Fruit fly (Drosophila melanogaster) S2 (cell line): ENCODE data around the gene CycA.

Experiments used
- CG8478 ChIP-seq: fragments of >200 bp; optimal IDR thresholded peaks from 2 replicates; lab custom pipeline; 2018
- CTCF ChIP-seq, 2 experiments: fragments of >200 bp; optimal IDR thresholded peaks; 2 replicates each; lab custom pipeline; 2018

CycA gene

DNA sequence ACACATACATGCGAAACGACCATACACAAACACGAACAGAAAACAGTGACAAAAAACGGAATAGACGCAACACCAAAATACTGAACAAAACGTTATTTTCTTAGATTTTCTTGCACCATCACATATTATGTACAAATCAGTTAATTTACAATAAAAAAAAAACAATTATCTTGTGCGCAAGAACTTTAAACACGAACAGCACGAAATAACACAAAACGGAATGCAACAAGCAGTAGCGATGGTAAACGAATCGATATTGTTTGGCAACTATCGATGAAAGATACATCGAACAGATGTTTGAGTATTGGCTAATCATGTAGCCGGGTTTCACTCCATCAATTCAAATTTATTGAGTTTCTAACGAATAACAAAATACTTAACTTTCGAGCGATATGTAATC lies 43.6 kb downstream of the CycA start, which contains the start of gene Pi3K68D:
TSS of gene Pi3K68D (minus strand) at position 241 of the 400 bp plus-strand sequence.
- TF ChIP-seq CG8478 (no peak), CTCF (optimal IDR thresholded peaks at IDR 0.05; lab: Kevin White, UChicago) (peak; percentile 43 to 67)

DNA sequence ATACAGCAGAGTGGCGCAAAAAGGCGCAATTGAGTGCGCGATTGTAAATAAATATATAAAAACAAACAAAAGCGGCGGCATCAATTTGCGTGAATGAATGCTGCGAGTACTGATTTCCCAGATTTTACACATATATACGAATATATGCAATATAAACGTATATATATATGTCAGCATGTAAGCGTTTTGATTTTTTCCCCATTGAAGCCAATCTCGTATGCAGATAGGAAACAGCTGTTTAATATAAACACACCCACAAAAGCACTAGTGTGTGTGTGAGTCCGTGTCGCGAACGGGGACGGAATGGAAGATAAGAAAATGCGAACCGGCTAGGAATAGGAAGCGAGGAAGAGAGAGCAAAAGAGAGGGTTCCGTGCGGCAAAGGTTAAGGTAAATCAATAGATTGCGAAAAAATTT lies 44.4 kb downstream of the CycA start:
- TF ChIP-seq CG8478 (no peak), CTCF (optimal IDR thresholded peaks at IDR 0.05; lab: Kevin White, UChicago) (no peak)

DNA sequence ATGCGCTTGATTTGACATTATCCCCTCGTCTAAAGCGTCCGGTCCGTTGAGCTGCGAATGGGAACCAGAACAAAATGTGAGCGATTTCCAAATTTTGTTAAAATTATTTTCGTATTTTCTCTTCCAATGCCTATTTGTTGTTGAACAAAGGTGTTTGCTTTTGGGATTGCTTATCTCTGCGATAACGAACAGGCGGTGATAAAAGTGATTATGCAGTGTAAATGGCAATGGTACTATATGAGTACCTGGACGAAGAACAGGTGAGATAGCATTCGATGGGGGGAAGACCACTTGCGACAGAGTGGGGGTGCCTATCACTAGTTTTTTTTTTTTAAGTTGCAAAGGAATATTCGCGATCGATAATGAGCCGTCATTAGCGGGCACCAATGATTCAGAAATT lies 45.2 kb downstream of the CycA start:
- TF ChIP-seq CG8478 (no peak), CTCF (optimal IDR thresholded peaks at IDR 0.05; lab: Kevin White, UChicago) (no peak)

DNA sequence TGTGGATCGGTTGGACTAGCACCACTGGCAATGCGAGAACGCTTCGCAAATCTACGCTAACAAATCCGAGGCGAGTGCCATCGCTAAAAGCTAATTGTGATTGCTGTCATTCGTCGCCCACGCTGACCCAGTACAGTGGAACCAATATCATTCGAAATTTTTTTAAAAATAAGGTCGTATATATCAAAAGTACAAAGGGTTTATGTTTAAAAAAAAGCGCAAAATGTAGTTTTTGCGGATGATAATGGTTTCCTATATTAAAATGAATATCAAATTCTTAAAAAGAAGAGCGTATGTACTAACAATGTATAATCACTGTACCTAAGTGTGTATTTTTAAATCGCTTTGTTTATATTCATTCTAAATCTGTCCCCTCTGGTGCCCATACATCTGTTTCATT lies 48.1 kb downstream of the CycA start:
- no peak for TF ChIP-seq CTCF (optimal IDR thresholded peaks at IDR 0.05; lab: Kevin White, UChicago)
- no peak for TF ChIP-seq CG8478

- TF ChIP-seq CTCF (optimal IDR thresholded peaks at IDR 0.05; lab: Kevin White, UChicago) (no peak), CG8478 (no peak)
Measured at dm6 chr3L:11777348-11777958, 55.9 kb downstream of the CycA start.

DNA sequence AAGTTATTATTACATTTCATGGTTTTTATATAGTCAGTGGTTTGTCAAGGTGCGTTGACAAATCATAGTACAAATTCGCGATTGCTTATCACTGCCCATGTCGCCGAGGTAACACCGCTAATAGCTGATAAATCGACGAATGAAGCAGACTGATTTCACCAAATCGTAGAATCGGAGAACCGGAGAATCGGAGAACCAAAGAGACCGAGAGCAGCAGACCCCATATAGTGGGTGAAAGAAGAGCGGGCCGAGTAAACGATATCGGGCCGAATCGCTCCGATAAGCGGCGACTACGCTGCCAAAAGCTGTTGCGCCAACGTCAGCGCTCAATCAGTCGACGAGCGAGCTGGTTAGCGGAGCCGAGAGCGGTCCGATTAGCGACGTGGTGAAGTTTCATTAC lies 56.6 kb downstream of the CycA start, which contains the start of gene CG14131:
TSS of gene CG14131 (plus strand) at position 343 of the 400 bp plus-strand sequence.
- TF ChIP-seq CTCF (optimal IDR thresholded peaks at IDR 0.05; lab: Kevin White, UChicago) (no peak), CG8478 (no peak)
